Fruit fly (Drosophila melanogaster) whole organism, pupa: Measurements from ENCODE around the gene CG12241.

Experiments
- CG12605 ChIP-seq: fragments of 200-800 bp; sonication (Bioruptor generic); IDR thresholded peaks from 2 replicates; pipeline ENCODE4 v1.3.6; 2022; ENCODE audit warnings: missing biosample characterization, missing genetic modification characterization
- CG13204 ChIP-seq: fragments of 200-800 bp; sonication (Bioruptor generic); optimal IDR thresholded peaks from 2 replicates; lab custom pipeline; 2018; ENCODE audit warnings: missing biosample characterization, mild to moderate bottlenecking, missing genetic modification characterization, moderate library complexity
- CG14655 ChIP-seq: fragments of 200-800 bp; sonication (Bioruptor generic); optimal IDR thresholded peaks from 3 replicates; lab custom pipeline; 2017; ENCODE audit warnings: mild to moderate bottlenecking, missing biosample characterization, missing genetic modification reagents, missing genetic modification characterization
- CG15710 ChIP-seq: fragments of 200-800 bp; sonication (Bioruptor generic); optimal IDR thresholded peaks from 2 replicates; lab custom pipeline; 2018; ENCODE audit warnings: missing biosample characterization, mild to moderate bottlenecking, missing genetic modification characterization, moderate library complexity
- CG17806 ChIP-seq: fragments of 200-800 bp; sonication (Bioruptor generic); optimal IDR thresholded peaks from 2 replicates; lab custom pipeline; 2018; ENCODE audit warnings: missing biosample characterization, mild to moderate bottlenecking, missing genetic modification characterization, moderate library complexity
- CG32121 ChIP-seq: fragments of 200-800 bp; sonication (Bioruptor generic); IDR thresholded peaks from 2 replicates; pipeline ENCODE4 v1.3.6; 2022; ENCODE audit warnings: missing biosample characterization, missing genetic modification characterization
- CG8159 ChIP-seq: fragments of 200-800 bp; sonication (Bioruptor generic); optimal IDR thresholded peaks from 3 replicates; lab custom pipeline; 2018; ENCODE audit warnings: missing biosample characterization, mild to moderate bottlenecking, missing genetic modification characterization, moderate library complexity
- EcR ChIP-seq: fragments of 200-800 bp; sonication (Bioruptor generic); optimal IDR thresholded peaks from 3 replicates; lab custom pipeline; 2019; ENCODE audit warnings: missing biosample characterization, missing genetic modification characterization, mild to moderate bottlenecking, moderate library complexity, missing genetic modification reagents
- Pif1A ChIP-seq: fragments of 200-800 bp; sonication (Bioruptor generic); optimal IDR thresholded peaks from 3 replicates; lab custom pipeline; 2016; ENCODE audit warnings: missing biosample characterization, missing genetic modification characterization
- Pif1B ChIP-seq: fragments of 200-800 bp; sonication (Bioruptor generic); optimal IDR thresholded peaks from 3 replicates; lab custom pipeline; 2016; ENCODE audit warnings: missing biosample characterization, missing genetic modification characterization

- TF ChIP-seq CG14655 (GFP tag; lab: Kevin White, UChicago) = no peak
- no peak for TF ChIP-seq Pif1B (GFP tag; lab: Kevin White, UChicago)
- no peak for TF ChIP-seq EcR (GFP tag; lab: Kevin White, UChicago)
- no peak for TF ChIP-seq CG15710 (tag; lab: Kevin White, UChicago)
- no peak for TF ChIP-seq CG32121 (GFP tag; lab: Robert Waterston, UW)
- no peak for TF ChIP-seq CG17806 (tag; lab: Kevin White, UChicago)
- no peak for TF ChIP-seq CG12605 (GFP tag; lab: Robert Waterston, UW)
- TF ChIP-seq CG8159 (tag; lab: Kevin White, UChicago) = no peak
- no peak for TF ChIP-seq CG13204 (GFP tag; lab: Kevin White, UChicago)
- no peak for TF ChIP-seq Pif1A (GFP tag; lab: Kevin White, UChicago)
These were observed 44.9 kb downstream of the CG12241 start for dm6 chr3R:15263946-15264345.
